Fruit fly (Drosophila melanogaster) whole organism, embryonic: Measurements from ENCODE around the gene Nf-YA.

Experiments
- Atf6 ChIP-seq: fragments of 200-800 bp; sonication (Bioruptor generic); IDR thresholded peaks from 2 replicates; pipeline ENCODE4 v1.3.6; 2022; ENCODE audit warnings: missing biosample characterization, missing genetic modification characterization
- Bdp1 ChIP-seq: fragments of 200-800 bp; sonication (Bioruptor generic); optimal IDR thresholded peaks from 3 replicates; lab custom pipeline; 2016; ENCODE audit warnings: missing biosample characterization, missing genetic modification characterization
- CG10267 ChIP-seq: fragments of 200-800 bp; sonication (Bioruptor generic); optimal IDR thresholded peaks from 2 replicates; lab custom pipeline; 2018; ENCODE audit warnings: missing biosample characterization, mild to moderate bottlenecking, missing genetic modification characterization, moderate library complexity
- CG10654 ChIP-seq: fragments of 200-800 bp; sonication (Bioruptor generic); optimal IDR thresholded peaks from 2 replicates; lab custom pipeline; 2016; ENCODE audit warnings: missing biosample characterization, missing genetic modification characterization
- CG10959 ChIP-seq: fragments of 200-800 bp; sonication (Bioruptor generic); IDR thresholded peaks from 2 replicates; pipeline ENCODE4 v1.3.6; 2022; ENCODE audit warnings: missing biosample characterization, missing genetic modification characterization
- CG14050 ChIP-seq: fragments of 200-800 bp; sonication (Bioruptor generic); IDR thresholded peaks from 3 replicates; pipeline ENCODE4 v1.3.6; 2022; ENCODE audit warnings: missing biosample characterization, missing genetic modification characterization
- CG15514 ChIP-seq: fragments of 200-800 bp; sonication (Bioruptor generic); optimal IDR thresholded peaks from 3 replicates; lab custom pipeline; 2017; ENCODE audit warnings: missing biosample characterization, missing genetic modification characterization, mild to moderate bottlenecking, moderate library complexity, missing genetic modification reagents
- CG15601 ChIP-seq: fragments of 200-800 bp; sonication (Bioruptor generic); optimal IDR thresholded peaks from 3 replicates; lab custom pipeline; 2019; ENCODE audit warnings: missing biosample characterization, mild to moderate bottlenecking, missing genetic modification characterization, moderate library complexity
- CG1832 ChIP-seq: fragments of 200-800 bp; sonication (Bioruptor generic); optimal IDR thresholded peaks from 2 replicates; lab custom pipeline; 2017; ENCODE audit warnings: missing biosample characterization, mild to moderate bottlenecking, missing genetic modification characterization, inconsistent platforms
- CG7271 ChIP-seq: fragments of 200-800 bp; sonication (Bioruptor generic); optimal IDR thresholded peaks from 2 replicates; lab custom pipeline; 2018; ENCODE audit warnings: missing biosample characterization, mild to moderate bottlenecking, missing genetic modification characterization, moderate library complexity
- CG7357 ChIP-seq: fragments of 200-800 bp; sonication (Bioruptor generic); IDR thresholded peaks from 3 replicates; pipeline ENCODE4 v1.3.6; 2022; ENCODE audit warnings: missing biosample characterization, missing genetic modification characterization
- CHES-1-like ChIP-seq: fragments of 200-800 bp; sonication (Bioruptor generic); optimal IDR thresholded peaks from 2 replicates; lab custom pipeline; 2016; ENCODE audit warnings: missing biosample characterization, missing genetic modification characterization
- D ChIP-seq, 2 experiments: fragments of 200-800 bp in 1 of 2; fragments of >200 bp in 1 of 2; sonication (Bioruptor generic) in 1 of 2; optimal IDR thresholded peaks; 2 replicates in 1 of 2; 3 replicates in 1 of 2; lab custom pipeline; 2017; ENCODE audit warnings: mild to moderate bottlenecking in 1 of 2, missing biosample characterization in 1 of 2, missing genetic modification characterization in 1 of 2, missing genetic modification reagents in 1 of 2
- Hr39 ChIP-seq: fragments of >200 bp; optimal IDR thresholded peaks from 2 replicates; lab custom pipeline; 2017
- Med ChIP-seq: fragments of 200-800 bp; sonication (Bioruptor generic); peaks from one replicate; lab custom pipeline; 2016; ENCODE audit warnings: missing biosample characterization, missing genetic modification characterization, mild to moderate bottlenecking, inconsistent platforms, moderate library complexity
- NFAT ChIP-seq: fragments of 200-800 bp; sonication (Bioruptor generic); IDR thresholded peaks from 2 replicates; pipeline ENCODE4 v1.3.6; 2022; ENCODE audit warnings: missing biosample characterization, missing genetic modification characterization
- Oaz ChIP-seq: fragments of 200-800 bp; sonication (Bioruptor generic); IDR thresholded peaks from 2 replicates; pipeline ENCODE4 v1.3.6; 2022; ENCODE audit warnings: missing biosample characterization, missing genetic modification characterization
- Trl ChIP-seq, 3 experiments: fragments of >200 bp in 2 of 3; fragments of 200-800 bp in 1 of 3; sonication (Bioruptor generic) in 1 of 3; optimal IDR thresholded peaks; 2 replicates in 1 of 3; 3 replicates in 2 of 3; lab custom pipeline; 2016 to 2017; ENCODE audit warnings: missing biosample characterization in 1 of 3, missing genetic modification characterization in 1 of 3
- az2 ChIP-seq: fragments of 200-800 bp; sonication (Bioruptor generic); optimal IDR thresholded peaks from 3 replicates; lab custom pipeline; 2016; ENCODE audit warnings: missing biosample characterization, missing genetic modification characterization
- bbx ChIP-seq: fragments of 200-800 bp; sonication (Bioruptor generic); IDR thresholded peaks from 2 replicates; pipeline ENCODE4 v1.3.6; 2022; ENCODE audit warnings: missing biosample characterization, missing genetic modification characterization; ENCODE audit not compliant: partially characterized antibody
- btn ChIP-seq: fragments of 200-800 bp; sonication (Bioruptor generic); optimal IDR thresholded peaks from 2 replicates; lab custom pipeline; 2016; ENCODE audit warnings: missing biosample characterization, missing genetic modification characterization
- cg ChIP-seq: fragments of 200-800 bp; sonication (Bioruptor generic); optimal IDR thresholded peaks from 3 replicates; lab custom pipeline; 2019; ENCODE audit warnings: missing biosample characterization, mild to moderate bottlenecking, missing genetic modification characterization, moderate library complexity
- chinmo ChIP-seq: fragments of 200-800 bp; sonication (Bioruptor generic); IDR thresholded peaks from 4 replicates; pipeline ENCODE4 v1.3.6; 2022; ENCODE audit warnings: missing biosample characterization, missing genetic modification characterization; ENCODE audit not compliant: partially characterized antibody
- disco-r ChIP-seq: fragments of 200-800 bp; sonication (Bioruptor generic); optimal IDR thresholded peaks from 2 replicates; lab custom pipeline; 2016; ENCODE audit warnings: missing biosample characterization, missing genetic modification characterization
- fd102C ChIP-seq: fragments of 200-800 bp; sonication (Bioruptor generic); optimal IDR thresholded peaks from 2 replicates; lab custom pipeline; 2018; ENCODE audit warnings: missing biosample characterization, mild to moderate bottlenecking, missing genetic modification characterization, moderate library complexity
- gro ChIP-seq: fragments of 200-800 bp; sonication (Bioruptor generic); optimal IDR thresholded peaks from 2 replicates; lab custom pipeline; 2016; ENCODE audit warnings: missing biosample characterization, missing genetic modification characterization
- kay ChIP-seq: fragments of 200-800 bp; sonication (Bioruptor generic); optimal IDR thresholded peaks from 2 replicates; lab custom pipeline; 2016; ENCODE audit warnings: missing biosample characterization, missing genetic modification characterization
- pros ChIP-seq: fragments of 200-800 bp; sonication (Bioruptor generic); optimal IDR thresholded peaks from 3 replicates; lab custom pipeline; 2019; ENCODE audit warnings: missing biosample characterization, mild to moderate bottlenecking, missing genetic modification characterization, moderate library complexity
- sens ChIP-seq: fragments of 200-800 bp; sonication (Bioruptor generic); peaks from one replicate; lab custom pipeline; 2016; ENCODE audit warnings: missing biosample characterization, missing genetic modification characterization
- sr ChIP-seq: fragments of 200-800 bp; sonication (Bioruptor generic); IDR thresholded peaks from 3 replicates; pipeline ENCODE4 v1.3.6; 2022; ENCODE audit warnings: missing biosample characterization, missing genetic modification characterization
- tna ChIP-seq: fragments of 200-800 bp; sonication (Bioruptor generic); IDR thresholded peaks from 2 replicates; pipeline ENCODE4 v1.3.6; 2022; ENCODE audit warnings: missing biosample characterization, missing genetic modification characterization; ENCODE audit not compliant: partially characterized antibody
- usp ChIP-seq: fragments of >200 bp; optimal IDR thresholded peaks from 2 replicates; lab custom pipeline; 2017; ENCODE audit warnings: missing biosample characterization, missing genetic modification characterization
- vnd ChIP-seq: fragments of 200-800 bp; sonication (Bioruptor generic); IDR thresholded peaks from 3 replicates; pipeline ENCODE4 v1.3.6; 2022; ENCODE audit warnings: missing biosample characterization, missing genetic modification characterization; ENCODE audit not compliant: partially characterized antibody

Nf-YA gene

dm6 chr3L:9401354-9402156 is 40.5 kb downstream of the Nf-YA start (continued):
- peak; percentile 85 for TF ChIP-seq CG1832 (GFP tag; lab: Kevin White, UChicago)
- peak; percentile 70 for TF ChIP-seq pros (GFP tag; lab: Kevin White, UChicago)
- TF ChIP-seq Hr39 (lab: Kevin White, UChicago): no peak
- no peak for TF ChIP-seq CG7271 (tag; lab: Kevin White, UChicago)
- TF ChIP-seq CG10267 (tag; lab: Kevin White, UChicago): no peak
- no peak for TF ChIP-seq Bdp1 (GFP tag; lab: Kevin White, UChicago)
- TF ChIP-seq az2 (GFP tag; lab: Kevin White, UChicago): no peak
- TF ChIP-seq D (optimal IDR thresholded peaks at IDR 0.05; lab: Kevin White, UChicago): peak; percentile 6
- TF ChIP-seq D (GFP tag; optimal IDR thresholded peaks at IDR 0.05; lab: Kevin White, UChicago): no peak
- TF ChIP-seq NFAT (GFP tag; lab: Robert Waterston, UW): no peak
- TF ChIP-seq tna (GFP tag; lab: Robert Waterston, UW): no peak
- no peak for TF ChIP-seq Oaz

dm6 chr3L:9400697-9401353 is 41.2 kb downstream of the Nf-YA start:
- TF ChIP-seq vnd (no peak), disco-r (no peak), fd102C (GFP tag; lab: Kevin White, UChicago) (no peak), sens (GFP tag; lab: Kevin White, UChicago) (peak; percentile 71), kay (GFP tag; lab: Kevin White, UChicago) (peak; percentile 26), sr (GFP tag; lab: Robert Waterston, UW) (0 out of 3 replicates have a peak, but pooled peaks have one; percentile 17), CG7357 (GFP tag; lab: Robert Waterston, UW) (no peak), Med (peak; percentile 71), CG14050 (GFP tag; lab: Robert Waterston, UW) (peak; percentile 74; the same call in 2 of the 3 replicates), btn (GFP tag; lab: Kevin White, UChicago) (no peak), Trl (optimal IDR thresholded peaks at IDR 0.05; lab: Kevin White, UChicago) (peak; percentile 55 to 74), Trl (GFP tag; optimal IDR thresholded peaks at IDR 0.05; lab: Kevin White, UChicago) (no peak), CG10654 (GFP tag; lab: Kevin White, UChicago) (no peak), chinmo (peak; percentile 67; the same call in 2 of the 4 replicates), CG1832 (GFP tag; lab: Kevin White, UChicago) (peak; percentile 3), CHES-1-like (GFP tag; lab: Kevin White, UChicago) (peak; percentile 20), CG15514 (peak; percentile 60), cg (GFP tag; lab: Kevin White, UChicago) (peak; percentile 84), CG10959 (GFP tag; lab: Robert Waterston, UW) (no peak)

dm6 chr3L:9399855-9400254 is 42.2 kb downstream of the Nf-YA start:
- no peak for TF ChIP-seq gro (GFP tag; lab: Kevin White, UChicago)
- 0 out of 2 replicates have a peak, but pooled peaks have one; percentile 30 for TF ChIP-seq Atf6
- TF ChIP-seq usp (GFP tag; lab: Kevin White, UChicago): no peak
- TF ChIP-seq CG15601 (tag; lab: Kevin White, UChicago): no peak
- TF ChIP-seq bbx (GFP tag; lab: Robert Waterston, UW): 0 out of 2 replicates have a peak, but pooled peaks have one; percentile 9
- TF ChIP-seq sens (GFP tag; lab: Kevin White, UChicago): no peak
